Worm (Caenorhabditis elegans) whole organism, late embryonic: ENCODE data around the gene cah-4.

Experiments
- C08G9.2 ChIP-seq: sonication (generic microtip); optimal IDR thresholded peaks from 2 replicates; lab custom pipeline; 2016; ENCODE audit warnings: mild to moderate bottlenecking, missing genetic modification characterization, moderate library complexity, missing compliant biosample characterization
- F13H6.1 ChIP-seq: sonication (generic microtip); optimal IDR thresholded peaks from 2 replicates; lab custom pipeline; 2016; ENCODE audit warnings: missing genetic modification characterization, missing compliant biosample characterization
- K02D7.2 ChIP-seq: sonication (generic microtip); optimal IDR thresholded peaks from 2 replicates; lab custom pipeline; 2017; ENCODE audit warnings: mild to moderate bottlenecking, missing genetic modification characterization, missing compliant biosample characterization
- K09A11.1 ChIP-seq: sonication (generic microtip); optimal IDR thresholded peaks from 2 replicates; lab custom pipeline; 2017; ENCODE audit warnings: antibody characterized with exemption, mild to moderate bottlenecking, missing genetic modification characterization, missing compliant biosample characterization; ENCODE audit not compliant: insufficient read depth
- T23F11.4 ChIP-seq: fragments of 200-800 bp; sonication (Bioruptor generic); optimal IDR thresholded peaks from 2 replicates; lab custom pipeline; 2018; ENCODE audit warnings: mild to moderate bottlenecking, missing genetic modification characterization, missing compliant biosample characterization
- ahr-1 ChIP-seq: sonication (generic microtip); optimal IDR thresholded peaks from 2 replicates; lab custom pipeline; 2016; ENCODE audit warnings: missing genetic modification characterization, missing compliant biosample characterization
- ama-1 ChIP-seq: fragments of 150-350 bp; optimal IDR thresholded peaks from 2 replicates; lab custom pipeline; 2014
- ceh-14 ChIP-seq: sonication (generic microtip); optimal IDR thresholded peaks from 2 replicates; lab custom pipeline; 2016; ENCODE audit warnings: missing genotype, missing genetic modification characterization, missing compliant biosample characterization
- ceh-30 ChIP-seq: fragments of 150-350 bp; optimal IDR thresholded peaks from 2 replicates; lab custom pipeline; 2014; ENCODE audit warnings: missing biosample characterization, missing genetic modification characterization
- ceh-34 ChIP-seq: sonication (generic microtip); optimal IDR thresholded peaks from 2 replicates; lab custom pipeline; 2016; ENCODE audit warnings: mild to moderate bottlenecking, missing genetic modification characterization, missing compliant biosample characterization
- ceh-48 ChIP-seq: sonication (generic microtip); optimal IDR thresholded peaks from 2 replicates; lab custom pipeline; 2016; ENCODE audit warnings: missing genetic modification characterization, inconsistent platforms, missing compliant biosample characterization
- dmd-4 ChIP-seq: sonication (generic microtip); optimal IDR thresholded peaks from 2 replicates; lab custom pipeline; 2016; ENCODE audit warnings: borderline replicate concordance, missing genetic modification characterization, missing compliant biosample characterization
- elt-2 ChIP-seq: sonication (generic microtip); optimal IDR thresholded peaks from 2 replicates; lab custom pipeline; 2016; ENCODE audit warnings: missing genetic modification reagents, missing genetic modification characterization, missing compliant biosample characterization
- elt-4 ChIP-seq: sonication (generic microtip); optimal IDR thresholded peaks from 2 replicates; lab custom pipeline; 2016; ENCODE audit warnings: missing genetic modification characterization, missing compliant biosample characterization
- ets-4 ChIP-seq: sonication (generic microtip); optimal IDR thresholded peaks from 2 replicates; lab custom pipeline; 2016; ENCODE audit warnings: missing genetic modification characterization, missing compliant biosample characterization
- fax-1 ChIP-seq: sonication (generic microtip); optimal IDR thresholded peaks from 2 replicates; lab custom pipeline; 2016; ENCODE audit warnings: missing genotype, missing genetic modification characterization, missing compliant biosample characterization
- fkh-10 ChIP-seq: fragments of 150-350 bp; optimal IDR thresholded peaks from 2 replicates; lab custom pipeline; 2014; ENCODE audit warnings: missing biosample characterization, missing genetic modification reagents, missing genetic modification characterization
- hlh-30 ChIP-seq: sonication (generic microtip); optimal IDR thresholded peaks from 2 replicates; lab custom pipeline; 2017; ENCODE audit warnings: antibody characterized with exemption, missing genetic modification characterization, missing compliant biosample characterization; ENCODE audit not compliant: insufficient read depth
- hlh-6 ChIP-seq: sonication (generic microtip); optimal IDR thresholded peaks from 2 replicates; lab custom pipeline; 2016; ENCODE audit warnings: missing genotype, missing genetic modification characterization, missing compliant biosample characterization
- hlh-8 ChIP-seq: sonication (generic microtip); optimal IDR thresholded peaks from 2 replicates; lab custom pipeline; 2016; ENCODE audit warnings: missing genotype, missing genetic modification characterization, missing compliant biosample characterization
- lim-6 ChIP-seq: sonication (generic microtip); optimal IDR thresholded peaks from 2 replicates; lab custom pipeline; 2016; ENCODE audit warnings: missing genetic modification characterization, missing compliant biosample characterization
- madf-2 ChIP-seq: sonication (generic microtip); optimal IDR thresholded peaks from 2 replicates; lab custom pipeline; 2017; ENCODE audit warnings: missing genetic modification characterization, missing compliant biosample characterization
- mec-3 ChIP-seq: sonication (generic microtip); optimal IDR thresholded peaks from 2 replicates; lab custom pipeline; 2016; ENCODE audit warnings: borderline replicate concordance, missing genetic modification characterization, missing compliant biosample characterization
- nhr-232 ChIP-seq: sonication (generic microtip); optimal IDR thresholded peaks from 2 replicates; lab custom pipeline; 2016; ENCODE audit warnings: missing genetic modification characterization, missing compliant biosample characterization
- npax-4 ChIP-seq: sonication (generic microtip); optimal IDR thresholded peaks from 2 replicates; lab custom pipeline; 2016; ENCODE audit warnings: missing genetic modification characterization, missing compliant biosample characterization
- pat-9 ChIP-seq: fragments of 200-800 bp; sonication (Bioruptor generic); optimal IDR thresholded peaks from 2 replicates; lab custom pipeline; 2018; ENCODE audit warnings: mild to moderate bottlenecking, missing genetic modification characterization, moderate library complexity, missing compliant biosample characterization
- pha-4 ChIP-seq: fragments of 150-350 bp; optimal IDR thresholded peaks from 2 replicates; lab custom pipeline; 2018; ENCODE audit warnings: missing biosample characterization, missing genetic modification reagents, missing genetic modification characterization
- pqm-1 ChIP-seq: sonication (generic microtip); optimal IDR thresholded peaks from 2 replicates; lab custom pipeline; 2016; ENCODE audit warnings: missing genetic modification characterization, missing compliant biosample characterization
- pros-1 ChIP-seq: fragments of 150-350 bp; optimal IDR thresholded peaks from 2 replicates; lab custom pipeline; 2014; ENCODE audit warnings: missing biosample characterization, missing genetic modification reagents, missing genetic modification characterization
- rnt-1 ChIP-seq: sonication (generic microtip); optimal IDR thresholded peaks from 2 replicates; lab custom pipeline; 2016; ENCODE audit warnings: missing genetic modification characterization, missing compliant biosample characterization
- sox-2 ChIP-seq: fragments of 200-800 bp; sonication (Bioruptor generic); IDR thresholded peaks from 2 replicates; pipeline ENCODE4 v1.3.6; 2022; ENCODE audit warnings: missing genetic modification reagents, missing genetic modification characterization, missing compliant biosample characterization
- tbx-2 ChIP-seq: sonication (generic microtip); optimal IDR thresholded peaks from 2 replicates; lab custom pipeline; 2016; ENCODE audit warnings: missing genetic modification characterization, missing compliant biosample characterization
- unc-3 ChIP-seq, 2 experiments: fragments of 200-800 bp in 1 of 2; sonication (Bioruptor generic) in 1 of 2; sonication (generic microtip) in 1 of 2; conservative IDR thresholded peaks in 1 of 2; optimal IDR thresholded peaks in 1 of 2; 2 replicates each; pipeline versions ENCODE4 v1.3.6 to Lab custom; 2016 to 2022; ENCODE audit warnings: missing compliant biosample characterization in 2 of 2, missing genetic modification characterization in 2 of 2, missing genetic modification reagents in 1 of 2
- unc-55 ChIP-seq: sonication (generic microtip); optimal IDR thresholded peaks from 2 replicates; lab custom pipeline; 2017; ENCODE audit warnings: missing biosample characterization, missing genetic modification reagents, missing genetic modification characterization
- unc-86 ChIP-seq: sonication (generic microtip); optimal IDR thresholded peaks from 2 replicates; lab custom pipeline; 2016; ENCODE audit warnings: missing genetic modification characterization, missing compliant biosample characterization

The cah-4 gene

ce11 chrX:13518861-13519713, 23.3 kb upstream of the cah-4 start, which contains the start of the genes cdk-4 and F18H3.1 (continued):
- TF ChIP-seq pqm-1 (tag; lab: Kevin White, UChicago) = no peak
- TF ChIP-seq ceh-48 (tag; lab: Kevin White, UChicago) = no peak
- TF ChIP-seq pha-4 (tag; lab: Kevin White, UChicago) = no peak
- no peak for TF ChIP-seq ama-1 (lab: Kevin White, UChicago)
- no peak for TF ChIP-seq pat-9
- TF ChIP-seq F13H6.1 (tag; lab: Kevin White, UChicago) = no peak
- TF ChIP-seq sox-2 (GFP tag; lab: Robert Waterston, UW) = peak; percentile 39
- TF ChIP-seq dmd-4 (tag; lab: Kevin White, UChicago) = no peak
- TF ChIP-seq lim-6 (tag; lab: Kevin White, UChicago) = no peak
- no peak for TF ChIP-seq ceh-14 (tag; lab: Kevin White, UChicago)
- no peak for TF ChIP-seq ahr-1 (tag; lab: Kevin White, UChicago)
- TF ChIP-seq unc-86 (tag; lab: Kevin White, UChicago) = no peak
- no peak for TF ChIP-seq npax-4 (tag; lab: Kevin White, UChicago)
- peak; percentile 23 for TF ChIP-seq hlh-30
- no peak for TF ChIP-seq ceh-30 (tag; lab: Kevin White, UChicago)
- TF ChIP-seq K09A11.1 = no peak
- TF ChIP-seq unc-3 (GFP tag; conservative IDR thresholded peaks at IDR 0.05; lab: Robert Waterston, UW) = no peak
- TF ChIP-seq unc-3 (tag; optimal IDR thresholded peaks at IDR 0.05; lab: Kevin White, UChicago) = no peak
- TF ChIP-seq mec-3 (tag; lab: Kevin White, UChicago) = no peak
- no peak for TF ChIP-seq hlh-6 (tag; lab: Kevin White, UChicago)
- TF ChIP-seq unc-55 (GFP tag; lab: Kevin White, UChicago) = peak; percentile 60
- no peak for TF ChIP-seq ets-4 (tag; lab: Kevin White, UChicago)
- TF ChIP-seq tbx-2 (tag; lab: Kevin White, UChicago) = peak; percentile 73
- no peak for TF ChIP-seq madf-2 (tag; lab: Kevin White, UChicago)
- TF ChIP-seq fkh-10 (GFP tag; lab: Kevin White, UChicago) = no peak
- TF ChIP-seq K02D7.2 (tag; lab: Kevin White, UChicago) = no peak
- no peak for TF ChIP-seq C08G9.2 (tag; lab: Kevin White, UChicago)
- no peak for TF ChIP-seq pros-1 (tag; lab: Kevin White, UChicago)
- TF ChIP-seq elt-4 (tag; lab: Kevin White, UChicago) = no peak
- peak; percentile 19 for TF ChIP-seq elt-2
- TF ChIP-seq ceh-34 (tag; lab: Kevin White, UChicago) = peak; percentile 4
- TF ChIP-seq hlh-8 (tag; lab: Kevin White, UChicago) = no peak
- no peak for TF ChIP-seq nhr-232 (tag; lab: Kevin White, UChicago)
- TF ChIP-seq rnt-1 (tag; lab: Kevin White, UChicago) = no peak
- no peak for TF ChIP-seq fax-1 (tag; lab: Kevin White, UChicago)
- TF ChIP-seq, all 69 proteins: peak for 12

- TF ChIP-seq T23F11.4 (GFP tag; lab: Kevin White, UChicago) (no peak), hlh-30 (peak; percentile 16)
Observed at ce11 chrX:13525094-13525493, 17.3 kb upstream of the cah-4 start.
